Worm (Caenorhabditis elegans): ENCODE measurements around the gene daf-36.

The daf-36 gene

DNA sequence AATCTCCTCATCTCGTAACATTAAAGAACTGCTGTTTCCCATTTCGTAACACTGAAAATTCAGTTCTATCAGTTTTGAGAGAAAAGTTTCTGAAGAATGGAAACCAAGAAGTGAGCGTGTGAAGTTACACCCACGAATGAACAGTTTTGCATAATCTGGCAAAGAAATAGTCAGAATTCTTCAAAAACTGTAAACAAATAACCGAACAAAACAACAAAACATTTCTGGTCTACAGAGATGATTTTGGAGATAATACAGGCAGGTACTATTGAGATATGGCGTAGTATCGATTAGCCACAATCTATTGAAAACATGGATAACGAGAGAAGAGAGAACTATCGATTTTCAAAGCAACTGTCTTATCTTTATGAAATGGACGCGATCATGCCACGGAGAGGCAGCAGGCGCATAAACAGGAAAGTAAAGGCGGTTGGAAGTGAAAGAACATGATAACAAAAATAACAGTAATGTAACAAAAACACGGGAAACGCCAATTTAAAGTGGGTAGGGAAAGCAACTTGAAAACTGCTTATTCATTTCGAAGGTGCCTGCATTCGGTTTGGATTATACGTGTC lies 22.0 kb downstream of the daf-36 start, which contains the start of gene chpf-1 (continued):
- TF ChIP-seq mdl-1 (tag; optimal IDR thresholded peaks at IDR 0.05) = peak in 1 of 2 experiments; percentile 0
- no peak for TF ChIP-seq nhr-28 (tag; optimal IDR thresholded peaks at IDR 0.05)
- no peak for TF ChIP-seq ceh-8 (GFP tag; optimal IDR thresholded peaks at IDR 0.05)
- no peak for TF ChIP-seq pax-3 (tag; optimal IDR thresholded peaks at IDR 0.05)
- TF ChIP-seq mab-9 (GFP tag; IDR thresholded peaks at IDR 0.05) = no peak
- peak; percentile 26 for TF ChIP-seq unc-130 (tag; optimal IDR thresholded peaks at IDR 0.05)

DNA sequence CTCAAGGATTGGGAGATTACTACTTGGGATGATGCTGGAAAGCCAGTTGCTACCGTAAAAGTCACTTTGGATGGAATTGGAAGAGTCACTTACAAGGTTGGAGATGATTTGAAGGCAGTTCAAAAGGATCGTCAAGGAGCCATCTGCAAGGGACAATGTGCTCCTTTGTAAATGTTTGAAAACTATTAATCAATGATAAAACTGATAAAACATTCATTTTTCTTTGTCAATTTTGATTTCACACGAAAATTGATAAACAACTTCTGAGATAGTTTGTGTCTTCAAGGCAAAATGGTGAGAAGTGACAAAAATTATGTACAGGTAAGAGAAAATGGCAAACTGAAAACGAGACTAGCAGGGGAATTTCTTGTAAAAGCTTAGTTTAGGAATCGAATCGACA lies 23.2 kb downstream of the daf-36 start:
- no peak for TF ChIP-seq efl-1 (optimal IDR thresholded peaks at IDR 0.05)
- TF ChIP-seq efl-1 (GFP tag; optimal IDR thresholded peaks at IDR 0.05 in 1 of 2) = peak in 1 of 2 experiments; percentile 91
- no peak for TF ChIP-seq tlp-1 (tag; optimal IDR thresholded peaks at IDR 0.05)
- peak; percentile 15 for TF ChIP-seq elt-2 (tag; optimal IDR thresholded peaks at IDR 0.05)

ce11 chrV:10201913-10202312 lies 23.6 kb downstream of the daf-36 start, which contains the start of gene ZK856.7:
Gene ZK856.7, plus strand, starts transcription at chrV:10202098.
- TF ChIP-seq blmp-1 (tag; optimal IDR thresholded peaks at IDR 0.05) (peak; percentile 9), nhr-20 (tag; optimal IDR thresholded peaks at IDR 0.05) (peak; percentile 16), unc-62 (GFP tag; optimal IDR thresholded peaks at IDR 0.05) (no peak)

- no peak for TF ChIP-seq nhr-85 (tag)
- TF ChIP-seq skn-1 (tag; optimal IDR thresholded peaks at IDR 0.05) = no peak
- no peak for TF ChIP-seq snu-23 (GFP tag; optimal IDR thresholded peaks at IDR 0.05)
- TF ChIP-seq ama-1 (optimal IDR thresholded peaks at IDR 0.05) = no peak
- no peak for TF ChIP-seq lin-15B (tag; optimal IDR thresholded peaks at IDR 0.05)
- no peak for TF ChIP-seq sox-4 (tag; optimal IDR thresholded peaks at IDR 0.05)
These were observed 27.1 kb downstream of the daf-36 start, which contains the start of gene ZK856.6 for ce11 chrV:10198386-10198785. Gene ZK856.6, plus strand, starts transcription at chrV:10198686.

DNA sequence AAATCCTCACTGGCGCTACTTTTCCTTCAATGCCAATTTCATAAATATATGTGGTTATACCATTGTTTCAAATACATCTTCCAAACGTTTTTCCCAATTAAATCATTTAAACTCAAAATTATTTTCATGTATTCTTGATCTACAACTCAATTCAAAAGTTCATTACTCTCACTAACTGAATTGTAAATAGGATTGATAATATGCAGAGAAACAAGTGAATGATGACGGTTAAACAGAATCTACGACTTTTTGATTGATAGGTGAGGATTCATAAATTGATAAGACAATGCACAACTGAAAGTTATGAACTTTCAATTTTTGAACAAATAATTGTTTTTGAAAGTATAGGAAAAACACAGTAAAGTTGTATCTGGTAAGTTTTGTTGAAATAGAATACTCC lies 34.3 kb downstream of the daf-36 start:
- TF ChIP-seq hlh-4 (tag; optimal IDR thresholded peaks at IDR 0.05) = no peak
- no peak for TF ChIP-seq nhr-71 (tag; optimal IDR thresholded peaks at IDR 0.05)
- TF ChIP-seq unc-130 (tag; optimal IDR thresholded peaks at IDR 0.05) = no peak
- no peak for TF ChIP-seq pag-3 (tag; optimal IDR thresholded peaks at IDR 0.05; ENCODE audit: borderline replicate concordance, insufficient read depth)
- no peak for TF ChIP-seq pqm-1 (tag; optimal IDR thresholded peaks at IDR 0.05)
- no peak for TF ChIP-seq dpl-1 (GFP tag; optimal IDR thresholded peaks at IDR 0.05)
- TF ChIP-seq fkh-10 (GFP tag; optimal IDR thresholded peaks at IDR 0.05) = no peak
- no peak for TF ChIP-seq egl-13 (tag; optimal IDR thresholded peaks at IDR 0.05)
- TF ChIP-seq C04F5.9 (tag; optimal IDR thresholded peaks at IDR 0.05) = no peak
- TF ChIP-seq C34B4.2 (tag; optimal IDR thresholded peaks at IDR 0.05) = no peak
- no peak for TF ChIP-seq mdl-1 (tag; optimal IDR thresholded peaks at IDR 0.05)
- TF ChIP-seq blmp-1 (tag; optimal IDR thresholded peaks at IDR 0.05) = no peak
- TF ChIP-seq elt-2 (tag; optimal IDR thresholded peaks at IDR 0.05) = no peak

- TF ChIP-seq jun-1 (tag; optimal IDR thresholded peaks at IDR 0.05) = no peak
- no peak for TF ChIP-seq skn-1 (tag; optimal IDR thresholded peaks at IDR 0.05)
- no peak for TF ChIP-seq ces-1 (GFP tag; optimal IDR thresholded peaks at IDR 0.05)
- no peak for TF ChIP-seq unc-98 (GFP tag; IDR thresholded peaks at IDR 0.05)
- TF ChIP-seq pqm-1 (tag; optimal IDR thresholded peaks at IDR 0.05) = no peak
- no peak for TF ChIP-seq sox-4 (tag; optimal IDR thresholded peaks at IDR 0.05)
- TF ChIP-seq isw-1 (GFP tag; IDR thresholded peaks at IDR 0.05) = no peak
- no peak for TF ChIP-seq fos-1 (tag; optimal IDR thresholded peaks at IDR 0.05)
- no peak for TF ChIP-seq ceh-8 (GFP tag; optimal IDR thresholded peaks at IDR 0.05)
- TF ChIP-seq nhr-77 (tag; optimal IDR thresholded peaks at IDR 0.05) = no peak
- TF ChIP-seq nhr-20 (tag; optimal IDR thresholded peaks at IDR 0.05) = no peak
- TF ChIP-seq C04F5.9 (tag; optimal IDR thresholded peaks at IDR 0.05) = no peak
- TF ChIP-seq lin-14 (GFP tag; optimal IDR thresholded peaks at IDR 0.05) = no peak
- TF ChIP-seq elt-2 (tag; optimal IDR thresholded peaks at IDR 0.05) = peak; percentile 90
- no peak for TF ChIP-seq fkh-4 (tag; optimal IDR thresholded peaks at IDR 0.05; ENCODE audit: borderline replicate concordance)
- TF ChIP-seq tbx-2 (tag; optimal IDR thresholded peaks at IDR 0.05) = no peak
- TF ChIP-seq hlh-4 (tag; optimal IDR thresholded peaks at IDR 0.05) = no peak
- TF ChIP-seq ceh-88 (GFP tag; IDR thresholded peaks at IDR 0.05) = no peak
- TF ChIP-seq lin-15B (tag; optimal IDR thresholded peaks at IDR 0.05) = no peak
- no peak for TF ChIP-seq mep-1 (tag; optimal IDR thresholded peaks at IDR 0.05)
- peak in 1 of 2 experiments; percentile 37 for TF ChIP-seq lin-35 (GFP tag; optimal IDR thresholded peaks at IDR 0.05)
- TF ChIP-seq nhr-12 (tag; optimal IDR thresholded peaks at IDR 0.05) = no peak
- no peak for TF ChIP-seq hpl-2 (GFP tag; optimal IDR thresholded peaks at IDR 0.05)
- no peak for TF ChIP-seq fkh-10 (GFP tag; optimal IDR thresholded peaks at IDR 0.05)
These were observed 35.4 kb downstream of the daf-36 start, which contains the start of gene ZK856.5 for ce11 chrV:10190081-10190556. Gene ZK856.5, minus strand, starts transcription at chrV:10190131.

Data from whole organism, L1 larva.